Worm (Caenorhabditis elegans) whole organism, L4 larva: ENCODE measurements around the gene C29E4.15.
"Not testable (repeated sequence)": the region's sequence is repeated elsewhere in the genome, so short reads cannot be mapped to it uniquely, and the experiment has no call there.

Experiments
- T26A8.4 ChIP-seq: fragments of 200-800 bp; sonication (Bioruptor generic); IDR thresholded peaks from 2 replicates; pipeline ENCODE4 v1.3.6; 2022; ENCODE audit warnings: missing genetic modification characterization, missing compliant biosample characterization
- Y105C5A.15 ChIP-seq: fragments of 200-800 bp; sonication (Bioruptor generic); IDR thresholded peaks from 2 replicates; pipeline ENCODE4 v1.3.6; 2022; ENCODE audit warnings: missing genetic modification characterization, missing compliant biosample characterization
- aha-1 ChIP-seq: fragments of 150-350 bp; peaks from one replicate; lab custom pipeline; 2014; ENCODE audit warnings: missing biosample characterization, missing genetic modification characterization
- ceh-20 ChIP-seq: fragments of 200-800 bp; sonication (Bioruptor generic); IDR thresholded peaks from 2 replicates; pipeline ENCODE4 v1.3.6; 2022; ENCODE audit warnings: missing genetic modification reagents, missing genetic modification characterization, missing compliant biosample characterization
- ceh-32 ChIP-seq: sonication (generic microtip); optimal IDR thresholded peaks from 2 replicates; lab custom pipeline; 2016; ENCODE audit warnings: mild to moderate bottlenecking, missing genetic modification characterization, missing compliant biosample characterization; ENCODE audit not compliant: poor library complexity
- ceh-44 ChIP-seq: fragments of 200-800 bp; sonication (Bioruptor generic); IDR thresholded peaks from 2 replicates; pipeline ENCODE4 v1.3.6; 2022; ENCODE audit warnings: missing genetic modification reagents, missing genetic modification characterization, missing compliant biosample characterization
- daf-16 ChIP-seq, 3 experiments: sonication (generic microtip); optimal IDR thresholded peaks; 2 replicates each; lab custom pipeline; 2016 to 2017; ENCODE audit warnings: missing genetic modification characterization in 3 of 3, missing genetic modification reagents in 3 of 3, mild to moderate bottlenecking in 2 of 3, missing compliant biosample characterization in 2 of 3, missing biosample characterization in 1 of 3, moderate library complexity in 1 of 3
- dmd-8 ChIP-seq: fragments of 200-800 bp; sonication (Bioruptor generic); IDR thresholded peaks from 2 replicates; pipeline ENCODE4 v1.3.6; 2022; ENCODE audit warnings: missing genetic modification characterization, missing compliant biosample characterization
- dpl-1 ChIP-seq: fragments of 150-350 bp; optimal IDR thresholded peaks from 2 replicates; lab custom pipeline; 2014; ENCODE audit warnings: missing biosample characterization, missing genetic modification reagents, missing genetic modification characterization
- fos-1 ChIP-seq: fragments of 150-350 bp; optimal IDR thresholded peaks from 2 replicates; lab custom pipeline; 2014; ENCODE audit warnings: missing biosample characterization, missing genetic modification characterization
- hif-1 ChIP-seq, 2 experiments: sonication (generic microtip); optimal IDR thresholded peaks; 2 replicates each; lab custom pipeline; 2016 to 2017; ENCODE audit warnings: missing compliant biosample characterization in 2 of 2, missing genetic modification characterization in 2 of 2, missing genetic modification reagents in 2 of 2, missing genotype in 2 of 2, mild to moderate bottlenecking in 1 of 2
- hmg-1.1 ChIP-seq: fragments of 200-800 bp; sonication (Bioruptor generic); IDR thresholded peaks from 2 replicates; pipeline ENCODE4 v1.3.6; 2022; ENCODE audit warnings: missing genetic modification reagents, missing genetic modification characterization, missing compliant biosample characterization
- lim-7 ChIP-seq: fragments of 200-800 bp; sonication (Bioruptor generic); IDR thresholded peaks from 2 replicates; pipeline ENCODE4 v1.3.6; 2022; ENCODE audit warnings: missing genetic modification characterization, missing compliant biosample characterization
- lin-15B ChIP-seq: fragments of 150-350 bp; sonication (generic microtip); optimal IDR thresholded peaks from 3 replicates; lab custom pipeline; 2014; ENCODE audit warnings: missing biosample characterization, missing genetic modification characterization
- madf-5 ChIP-seq, 2 experiments: fragments of 200-800 bp; sonication (Bioruptor generic); IDR thresholded peaks; 2 replicates each; pipeline ENCODE4 v1.3.6; 2022; ENCODE audit warnings: missing compliant biosample characterization in 2 of 2, missing genetic modification characterization in 2 of 2
- mdl-1 ChIP-seq, 2 experiments: fragments of 150-350 bp in 1 of 2; sonication (generic microtip) in 1 of 2; optimal IDR thresholded peaks; 2 replicates each; lab custom pipeline; 2014 to 2017; ENCODE audit warnings: missing biosample characterization in 2 of 2, missing genetic modification characterization in 2 of 2
- mdt-29 ChIP-seq: fragments of 200-800 bp; sonication (Bioruptor generic); IDR thresholded peaks from 2 replicates; pipeline ENCODE4 v1.3.6; 2022; ENCODE audit warnings: missing genetic modification reagents, missing genetic modification characterization, missing compliant biosample characterization
- mep-1 ChIP-seq: fragments of 150-350 bp; sonication (generic microtip); optimal IDR thresholded peaks from 3 replicates; lab custom pipeline; 2014; ENCODE audit warnings: missing biosample characterization, missing genetic modification characterization
- nhr-11 ChIP-seq: fragments of 150-350 bp; optimal IDR thresholded peaks from 2 replicates; lab custom pipeline; 2014; ENCODE audit warnings: missing biosample characterization, missing genetic modification characterization
- nhr-111 ChIP-seq: fragments of 200-800 bp; sonication (Bioruptor generic); optimal IDR thresholded peaks from 2 replicates; lab custom pipeline; 2018; ENCODE audit warnings: mild to moderate bottlenecking, missing genetic modification characterization, missing compliant biosample characterization
- nhr-25 ChIP-seq: sonication (generic microtip); optimal IDR thresholded peaks from 2 replicates; lab custom pipeline; 2017; ENCODE audit warnings: missing genetic modification characterization, mild to moderate bottlenecking, missing compliant biosample characterization, antibody characterized with exemption, moderate library complexity, borderline replicate concordance; ENCODE audit not compliant: insufficient read depth
- nhr-77 ChIP-seq: fragments of 150-350 bp; optimal IDR thresholded peaks from 2 replicates; lab custom pipeline; 2014; ENCODE audit warnings: missing biosample characterization, missing genetic modification characterization
- saeg-2 ChIP-seq: fragments of 200-800 bp; sonication (Bioruptor generic); IDR thresholded peaks from 2 replicates; pipeline ENCODE4 v1.3.6; 2022; ENCODE audit warnings: missing genetic modification reagents, missing genetic modification characterization, missing compliant biosample characterization
- sdz-12 ChIP-seq: fragments of 200-800 bp; sonication (Bioruptor generic); optimal IDR thresholded peaks from 2 replicates; lab custom pipeline; 2018; ENCODE audit warnings: mild to moderate bottlenecking, missing genetic modification characterization, missing compliant biosample characterization
- set-16 ChIP-seq: fragments of 200-800 bp; sonication (Bioruptor generic); IDR thresholded peaks from 2 replicates; pipeline ENCODE4 v1.3.6; 2022; ENCODE audit warnings: missing genetic modification reagents, missing genetic modification characterization, missing compliant biosample characterization
- snpc-1.2 ChIP-seq: fragments of 200-800 bp; sonication (Bioruptor generic); IDR thresholded peaks from 2 replicates; pipeline ENCODE4 v1.3.6; 2022; ENCODE audit warnings: missing genetic modification reagents, missing genetic modification characterization, missing compliant biosample characterization
- tra-1 ChIP-seq: fragments of 200-800 bp; sonication (Bioruptor generic); IDR thresholded peaks from 2 replicates; pipeline ENCODE4 v1.3.6; 2022; ENCODE audit warnings: missing genetic modification reagents, missing genetic modification characterization, missing compliant biosample characterization
- unc-39 ChIP-seq: sonication (generic microtip); optimal IDR thresholded peaks from 2 replicates; lab custom pipeline; 2017; ENCODE audit warnings: missing biosample characterization, missing genetic modification characterization

C29E4.15 gene

ce11 chrIII:7962641-7963040 is 10.2 kb downstream of the C29E4.15 start, which contains the start of gene F54H12.4:
F54H12.4 (minus strand) TSS chrIII:7962741.
- not testable (repeated sequence) for TF ChIP-seq lin-15B (tag; lab: Kevin White, UChicago); daf-16 (GFP tag; optimal IDR thresholded peaks at IDR 0.05; lab: Kevin White, UChicago); daf-16 (tag; optimal IDR thresholded peaks at IDR 0.05; lab: Kevin White, UChicago); ceh-32 (tag; lab: Kevin White, UChicago)

- not testable (repeated sequence) for TF ChIP-seq ceh-20; mdl-1 (tag; optimal IDR thresholded peaks at IDR 0.05; lab: Kevin White, UChicago); hif-1 (tag; optimal IDR thresholded peaks at IDR 0.05; lab: Kevin White, UChicago)
These were observed 11.9 kb downstream of the C29E4.15 start, which contains the start of gene F54H12.2 for ce11 chrIII:7964281-7964680. F54H12.2 (plus strand) TSS chrIII:7964581.

ce11 chrIII:7965946-7966692 is 13.7 kb downstream of the C29E4.15 start:
- TF ChIP-seq T26A8.4 (GFP tag; lab: Robert Waterston, UW) (0 out of 2 replicates have a peak, but pooled peaks have one; percentile 15), Y105C5A.15 (0 out of 2 replicates have a peak, but pooled peaks have one; percentile 33), dmd-8 (GFP tag; lab: Robert Waterston, UW) (peak; percentile 80), lim-7 (GFP tag; lab: Robert Waterston, UW) (0 out of 2 replicates have a peak, but pooled peaks have one; percentile 50), madf-5 (GFP tag; IDR thresholded peaks at IDR 0.05; lab: Robert Waterston, UW) (0 out of 4 replicates have a peak, but pooled peaks of 1 of the 2 experiments have one; percentile 27), aha-1 (tag; lab: Kevin White, UChicago) (peak; percentile 38)
- TF ChIP-seq, all 104 proteins: peak for 6; not testable (repeated sequence) for 98

- TF ChIP-seq nhr-11 (tag; lab: Kevin White, UChicago), result no peak
- TF ChIP-seq nhr-77 (tag; lab: Kevin White, UChicago), result no peak
- TF ChIP-seq tra-1 (GFP tag; lab: Robert Waterston, UW), result no peak
- TF ChIP-seq mep-1 (tag; lab: Kevin White, UChicago), result no peak
- no peak for TF ChIP-seq dpl-1 (GFP tag; lab: Kevin White, UChicago)
- TF ChIP-seq sdz-12 (GFP tag; lab: Kevin White, UChicago), result no peak
- TF ChIP-seq nhr-111 (GFP tag; lab: Kevin White, UChicago), result no peak
- TF ChIP-seq fos-1 (tag; lab: Kevin White, UChicago), result no peak
- no peak for TF ChIP-seq T26A8.4 (GFP tag; lab: Robert Waterston, UW)
- no peak for TF ChIP-seq nhr-25 (tag; lab: Kevin White, UChicago)
- no peak for TF ChIP-seq saeg-2 (GFP tag; lab: Robert Waterston, UW)
- TF ChIP-seq unc-39 (tag; lab: Kevin White, UChicago), result no peak
These were observed 16.7 kb downstream of the C29E4.15 start, which contains the start of the genes F54H12.8 and F54H12.7 for ce11 chrIII:7969121-7969520. F54H12.8 (minus strand) TSS chrIII:7969221. F54H12.7 (plus strand) TSS chrIII:7969349.

- TF ChIP-seq mdt-29 (GFP tag; lab: Robert Waterston, UW) (no peak), snpc-1.2 (GFP tag; lab: Robert Waterston, UW) (0 out of 2 replicates have a peak, but pooled peaks have one; percentile 29)
These were observed 19.6 kb downstream of the C29E4.15 start, which contains the start of gene F54H12.5 for ce11 chrIII:7972061-7972460. F54H12.5 (minus strand) TSS chrIII:7972161.

ce11 chrIII:7972687-7973086 is 20.3 kb downstream of the C29E4.15 start:
- TF ChIP-seq ceh-44 (peak; percentile 53; the same call in 1 of the 2 replicates), hmg-1.1 (GFP tag; lab: Robert Waterston, UW) (no peak), set-16 (GFP tag; lab: Robert Waterston, UW) (peak; percentile 85)
